Fruit fly (Drosophila melanogaster) whole organism, embryonic: ENCODE results near the gene Psn.

Source experiments
- Ada2b ChIP-seq: fragments of 200-800 bp; sonication (Bioruptor generic); IDR thresholded peaks from 2 replicates; pipeline ENCODE4 v1.3.6; 2022; ENCODE audit warnings: missing biosample characterization, missing genetic modification characterization
- B-H1 ChIP-seq: fragments of 200-800 bp; sonication (Bioruptor generic); IDR thresholded peaks from 3 replicates; pipeline ENCODE4 v1.3.6; 2022; ENCODE audit warnings: missing biosample characterization, missing genetic modification characterization
- CG10366 ChIP-seq: fragments of 200-800 bp; sonication (Bioruptor generic); IDR thresholded peaks from 2 replicates; pipeline ENCODE4 v1.3.6; 2022; ENCODE audit warnings: missing biosample characterization, missing genetic modification characterization
- CG11085 ChIP-seq: fragments of 200-800 bp; sonication (Bioruptor generic); IDR thresholded peaks from 2 replicates; pipeline ENCODE4 v1.3.6; 2022; ENCODE audit warnings: missing biosample characterization, missing genetic modification characterization
- CG11456 ChIP-seq: fragments of 200-800 bp; sonication (Bioruptor generic); IDR thresholded peaks from 3 replicates; pipeline ENCODE4 v1.3.6; 2022; ENCODE audit warnings: missing biosample characterization, missing genetic modification characterization
- CG12071 ChIP-seq: fragments of 200-800 bp; sonication (Bioruptor generic); optimal IDR thresholded peaks from 3 replicates; lab custom pipeline; 2018; ENCODE audit warnings: missing biosample characterization, mild to moderate bottlenecking, missing genetic modification characterization
- CG2875 ChIP-seq: fragments of 200-800 bp; sonication (Bioruptor generic); optimal IDR thresholded peaks from 2 replicates; lab custom pipeline; 2017; ENCODE audit warnings: missing biosample characterization, mild to moderate bottlenecking, missing genetic modification characterization, missing genetic modification reagents
- CG31441 ChIP-seq: fragments of 200-800 bp; sonication (Bioruptor generic); IDR thresholded peaks from 2 replicates; pipeline ENCODE4 v1.3.6; 2022; ENCODE audit warnings: missing biosample characterization, missing genetic modification characterization
- CG32772 ChIP-seq: fragments of 200-800 bp; sonication (Bioruptor generic); IDR thresholded peaks from 2 replicates; pipeline ENCODE4 v1.3.6; 2022; ENCODE audit warnings: missing biosample characterization, missing genetic modification characterization
- CG3838 ChIP-seq: fragments of 200-800 bp; sonication (Bioruptor generic); optimal IDR thresholded peaks from 3 replicates; lab custom pipeline; 2016; ENCODE audit warnings: missing biosample characterization, missing genetic modification characterization
- CG3847 ChIP-seq: fragments of 200-800 bp; sonication (Bioruptor generic); IDR thresholded peaks from 2 replicates; pipeline ENCODE4 v1.3.6; 2022; ENCODE audit warnings: missing biosample characterization, missing genetic modification characterization
- CG4707 ChIP-seq: fragments of 200-800 bp; sonication (Bioruptor generic); optimal IDR thresholded peaks from 2 replicates; lab custom pipeline; 2018; ENCODE audit warnings: missing biosample characterization, mild to moderate bottlenecking, missing genetic modification characterization, moderate library complexity
- CG4854 ChIP-seq: fragments of 200-800 bp; sonication (Bioruptor generic); optimal IDR thresholded peaks from 2 replicates; lab custom pipeline; 2016; ENCODE audit warnings: missing biosample characterization, missing genetic modification characterization, inconsistent platforms
- CG8290 ChIP-seq, 3 experiments: fragments of 200-800 bp; sonication (Bioruptor generic); optimal IDR thresholded peaks; 2 replicates each; lab custom pipeline; 2016 to 2019; ENCODE audit warnings: missing biosample characterization in 3 of 3, missing genetic modification characterization in 3 of 3, mild to moderate bottlenecking in 2 of 3, moderate library complexity in 1 of 3
- CG9817 ChIP-seq: fragments of 200-800 bp; sonication (Bioruptor generic); optimal IDR thresholded peaks from 2 replicates; lab custom pipeline; 2018; ENCODE audit warnings: missing biosample characterization, mild to moderate bottlenecking, missing genetic modification characterization, moderate library complexity
- Chrac-16 ChIP-seq: fragments of 200-800 bp; sonication (Bioruptor generic); optimal IDR thresholded peaks from 3 replicates; lab custom pipeline; 2016; ENCODE audit warnings: missing biosample characterization, missing genetic modification characterization
- Dip2 ChIP-seq: fragments of 200-800 bp; sonication (Bioruptor generic); IDR thresholded peaks from 2 replicates; pipeline ENCODE4 v1.3.6; 2022; ENCODE audit warnings: missing biosample characterization, missing genetic modification characterization
- Dll ChIP-seq: fragments of 200-800 bp; sonication (Bioruptor generic); IDR thresholded peaks from 4 replicates; pipeline ENCODE4 v1.3.6; 2022; ENCODE audit warnings: missing biosample characterization, missing genetic modification characterization; ENCODE audit not compliant: partially characterized antibody
- HHEX ChIP-seq: fragments of 200-800 bp; sonication (Bioruptor generic); optimal IDR thresholded peaks from 3 replicates; lab custom pipeline; 2017; ENCODE audit warnings: missing biosample characterization, mild to moderate bottlenecking, missing genetic modification characterization, missing genetic modification reagents
- HmgZ ChIP-seq: fragments of 200-800 bp; sonication (Bioruptor generic); optimal IDR thresholded peaks from 2 replicates; lab custom pipeline; 2018; ENCODE audit warnings: missing biosample characterization, mild to moderate bottlenecking, missing genetic modification characterization
- Hr78 ChIP-seq, 2 experiments: fragments of 200-800 bp in 1 of 2; fragments of >200 bp in 1 of 2; sonication (Bioruptor generic) in 1 of 2; optimal IDR thresholded peaks; 2 replicates each; lab custom pipeline; 2017 to 2019; ENCODE audit warnings: missing biosample characterization in 2 of 2, missing genetic modification characterization in 2 of 2, mild to moderate bottlenecking in 1 of 2, moderate library complexity in 1 of 2
- Mad ChIP-seq: fragments of 200-800 bp; sonication (Bioruptor generic); optimal IDR thresholded peaks from 2 replicates; lab custom pipeline; 2016; ENCODE audit warnings: missing biosample characterization, missing genetic modification characterization
- Nf-YB ChIP-seq: fragments of 200-800 bp; sonication (Bioruptor generic); optimal IDR thresholded peaks from 3 replicates; lab custom pipeline; 2019; ENCODE audit warnings: missing biosample characterization, mild to moderate bottlenecking, missing genetic modification characterization, moderate library complexity
- Ravus ChIP-seq: fragments of 200-800 bp; sonication (Bioruptor generic); IDR thresholded peaks from 2 replicates; pipeline ENCODE4 v1.3.6; 2022; ENCODE audit warnings: missing biosample characterization, missing genetic modification characterization
- Spps ChIP-seq: fragments of 200-800 bp; sonication (Bioruptor generic); optimal IDR thresholded peaks from 2 replicates; lab custom pipeline; 2018; ENCODE audit warnings: missing biosample characterization, mild to moderate bottlenecking, missing genetic modification characterization
- al ChIP-seq: fragments of 200-800 bp; sonication (Bioruptor generic); IDR thresholded peaks from 2 replicates; pipeline ENCODE4 v1.3.6; 2022; ENCODE audit warnings: missing biosample characterization, missing genetic modification characterization
- amos ChIP-seq: fragments of 200-800 bp; sonication (Bioruptor generic); IDR thresholded peaks from 2 replicates; pipeline ENCODE4 v1.3.6; 2022; ENCODE audit warnings: missing biosample characterization, missing genetic modification characterization; ENCODE audit not compliant: partially characterized antibody
- aop ChIP-seq: fragments of 200-800 bp; sonication (Bioruptor generic); IDR thresholded peaks from 2 replicates; pipeline ENCODE4 v1.3.6; 2022; ENCODE audit warnings: missing biosample characterization, missing genetic modification characterization
- ash1 ChIP-seq: fragments of 200-800 bp; sonication (Bioruptor generic); optimal IDR thresholded peaks from 2 replicates; lab custom pipeline; 2018; ENCODE audit warnings: missing biosample characterization, mild to moderate bottlenecking, missing genetic modification characterization
- caup ChIP-seq: fragments of 200-800 bp; sonication (Bioruptor generic); optimal IDR thresholded peaks from 3 replicates; lab custom pipeline; 2017; ENCODE audit warnings: missing biosample characterization, mild to moderate bottlenecking, missing genetic modification characterization, moderate library complexity; ENCODE audit not compliant: severe bottlenecking
- dysf ChIP-seq: fragments of 200-800 bp; sonication (Bioruptor generic); IDR thresholded peaks from 3 replicates; pipeline ENCODE4 v1.3.6; 2022; ENCODE audit warnings: missing biosample characterization, missing genetic modification characterization
- esg ChIP-seq: fragments of 200-800 bp; sonication (Bioruptor generic); conservative IDR thresholded peaks from 2 replicates; pipeline ENCODE4 v1.3.6; 2022; ENCODE audit warnings: missing biosample characterization, missing genetic modification characterization
- exex ChIP-seq: fragments of 200-800 bp; sonication (Bioruptor generic); optimal IDR thresholded peaks from 4 replicates; lab custom pipeline; 2018; ENCODE audit warnings: missing biosample characterization, mild to moderate bottlenecking, missing genetic modification characterization, moderate library complexity
- eyg ChIP-seq: fragments of 200-800 bp; sonication (Bioruptor generic); optimal IDR thresholded peaks from 3 replicates; lab custom pipeline; 2016; ENCODE audit warnings: missing biosample characterization, missing genetic modification characterization
- gfzf ChIP-seq: fragments of 200-800 bp; sonication (Bioruptor generic); optimal IDR thresholded peaks from 2 replicates; lab custom pipeline; 2016; ENCODE audit warnings: missing biosample characterization, mild to moderate bottlenecking, missing genetic modification characterization, moderate library complexity
- ham ChIP-seq: fragments of 200-800 bp; sonication (Bioruptor generic); IDR thresholded peaks from 2 replicates; pipeline ENCODE4 v1.3.6; 2022; ENCODE audit warnings: missing biosample characterization, missing genetic modification characterization
- mirr ChIP-seq: fragments of 200-800 bp; sonication (Bioruptor generic); optimal IDR thresholded peaks from 3 replicates; lab custom pipeline; 2018; ENCODE audit warnings: missing biosample characterization, mild to moderate bottlenecking, missing genetic modification characterization
- pb ChIP-seq: fragments of 200-800 bp; sonication (Bioruptor generic); optimal IDR thresholded peaks from 3 replicates; lab custom pipeline; 2016; ENCODE audit warnings: missing biosample characterization, missing genetic modification characterization
- prd ChIP-seq, 3 experiments: fragments of >200 bp in 2 of 3; fragments of 200-800 bp in 1 of 3; sonication (Bioruptor generic) in 1 of 3; optimal IDR thresholded peaks in 2 of 3; IDR thresholded peaks in 1 of 3; 2 replicates in 2 of 3; 3 replicates in 1 of 3; pipeline versions ENCODE4 v1.3.6 to Lab custom; 2017 to 2022; ENCODE audit warnings: missing biosample characterization in 1 of 3, missing genetic modification characterization in 1 of 3
- ranshi ChIP-seq: fragments of 200-800 bp; sonication (Bioruptor generic); IDR thresholded peaks from 2 replicates; pipeline ENCODE4 v1.3.6; 2022; ENCODE audit warnings: missing biosample characterization, missing genetic modification characterization
- sim ChIP-seq: fragments of 200-800 bp; sonication (Bioruptor generic); IDR thresholded peaks from 2 replicates; pipeline ENCODE4 v1.3.6; 2022; ENCODE audit warnings: missing biosample characterization, missing genetic modification characterization
- slbo ChIP-seq: fragments of 200-800 bp; sonication (Bioruptor generic); IDR thresholded peaks from 2 replicates; pipeline ENCODE4 v1.3.6; 2022; ENCODE audit warnings: missing biosample characterization, missing genetic modification characterization
- so ChIP-seq: fragments of 200-800 bp; sonication (Bioruptor generic); IDR thresholded peaks from 3 replicates; pipeline ENCODE4 v1.3.6; 2022; ENCODE audit warnings: missing biosample characterization, missing genetic modification characterization
- tll ChIP-seq, 2 experiments: fragments of 200-800 bp in 1 of 2; fragments of >200 bp in 1 of 2; sonication (Bioruptor generic) in 1 of 2; optimal IDR thresholded peaks; 2 replicates each; lab custom pipeline; 2017 to 2019; ENCODE audit warnings: missing biosample characterization in 2 of 2, missing genetic modification characterization in 2 of 2, mild to moderate bottlenecking in 1 of 2, moderate library complexity in 1 of 2
- tup ChIP-seq: fragments of 200-800 bp; sonication (Bioruptor generic); optimal IDR thresholded peaks from 2 replicates; lab custom pipeline; 2016; ENCODE audit warnings: missing biosample characterization, mild to moderate bottlenecking, missing genetic modification characterization, moderate library complexity
- twi ChIP-seq: fragments of 200-800 bp; optimal IDR thresholded peaks from 2 replicates; lab custom pipeline; 2019; ENCODE audit warnings: missing biosample characterization, mild to moderate bottlenecking, missing genetic modification characterization, moderate library complexity
- vvl ChIP-seq: fragments of 200-800 bp; sonication (Bioruptor generic); IDR thresholded peaks from 2 replicates; pipeline ENCODE4 v1.3.6; 2022; ENCODE audit warnings: missing biosample characterization, missing genetic modification characterization
- wek ChIP-seq: fragments of 200-800 bp; sonication (Bioruptor generic); optimal IDR thresholded peaks from 3 replicates; lab custom pipeline; 2018; ENCODE audit warnings: missing biosample characterization, mild to moderate bottlenecking, missing genetic modification characterization, moderate library complexity
- wor ChIP-seq: fragments of 200-800 bp; sonication (Bioruptor generic); IDR thresholded peaks from 2 replicates; pipeline ENCODE4 v1.3.6; 2022; ENCODE audit warnings: missing biosample characterization, missing genetic modification characterization
- yki ChIP-seq: fragments of >200 bp; optimal IDR thresholded peaks from 3 replicates; lab custom pipeline; 2018

Gene Psn

dm6 chr3L:20474789-20475208, 42.5 kb downstream of the Psn start (continued):
- TF ChIP-seq Spps (tag; lab: Kevin White, UChicago) (peak; percentile 43), tll (GFP tag; optimal IDR thresholded peaks at IDR 0.05; lab: Kevin White, UChicago) (no peak), prd (optimal IDR thresholded peaks at IDR 0.05; lab: Kevin White, UChicago) (no peak), prd (GFP tag; IDR thresholded peaks at IDR 0.05; lab: Robert Waterston, UW) (no peak), CG3847 (no peak), tup (GFP tag; lab: Kevin White, UChicago) (peak; percentile 87), eyg (GFP tag; lab: Kevin White, UChicago) (peak; percentile 66), Mad (GFP tag; lab: Kevin White, UChicago) (peak; percentile 83), aop (GFP tag; lab: Robert Waterston, UW) (no peak), amos (no peak), CG9817 (tag; lab: Kevin White, UChicago) (peak; percentile 89), HHEX (GFP tag; lab: Kevin White, UChicago) (peak; percentile 86), al (no peak), vvl (no peak), CG12071 (GFP tag; lab: Kevin White, UChicago) (peak; percentile 81), Chrac-16 (GFP tag; lab: Kevin White, UChicago) (peak; percentile 88), Dll (GFP tag; lab: Robert Waterston, UW) (no peak), twi (tag; lab: Kevin White, UChicago) (peak; percentile 71), yki (lab: Kevin White, UChicago) (no peak), ash1 (peak; percentile 57), pb (peak; percentile 83), Hr78 (GFP tag; optimal IDR thresholded peaks at IDR 0.05; lab: Kevin White, UChicago) (peak in 1 of 2 experiments; percentile 69), CG3838 (GFP tag; lab: Kevin White, UChicago) (no peak), wor (GFP tag; lab: Robert Waterston, UW) (no peak), caup (GFP tag; lab: Kevin White, UChicago) (peak; percentile 93), CG2875 (GFP tag; lab: Kevin White, UChicago) (peak; percentile 73), mirr (GFP tag; lab: Kevin White, UChicago) (peak; percentile 79), so (GFP tag; lab: Robert Waterston, UW) (no peak), CG11085 (GFP tag; lab: Robert Waterston, UW) (no peak), esg (GFP tag; lab: Robert Waterston, UW) (no peak), slbo (no peak), Nf-YB (peak; percentile 63), CG31441 (no peak), CG4854 (GFP tag; lab: Kevin White, UChicago) (peak; percentile 80), Ravus (GFP tag; lab: Robert Waterston, UW) (no peak), CG32772 (no peak), ranshi (no peak), Ada2b (GFP tag; lab: Robert Waterston, UW) (no peak), B-H1 (GFP tag; lab: Robert Waterston, UW) (no peak), CG11456 (no peak), dysf (GFP tag; lab: Robert Waterston, UW) (no peak), exex (tag; lab: Kevin White, UChicago) (peak; percentile 64), CG10366 (GFP tag; lab: Robert Waterston, UW) (no peak), sim (GFP tag; lab: Robert Waterston, UW) (no peak), HmgZ (tag; lab: Kevin White, UChicago) (peak; percentile 94), CG4707 (GFP tag; lab: Kevin White, UChicago) (peak; percentile 56), gfzf (GFP tag; lab: Kevin White, UChicago) (peak; percentile 19), ham (GFP tag; lab: Robert Waterston, UW) (no peak), CG8290 (GFP tag; optimal IDR thresholded peaks at IDR 0.05; lab: Kevin White, UChicago) (peak; percentile 63), CG8290 (tag; optimal IDR thresholded peaks at IDR 0.05; lab: Kevin White, UChicago) (peak; percentile 40 to 95), wek (peak; percentile 69), Dip2 (GFP tag; lab: Robert Waterston, UW) (no peak)
